Fruit fly (Drosophila melanogaster) whole organism, embryonic: Measurements from ENCODE around the gene CG31189.
A peak's percentile ranks its signal among the peaks of the same experiment; 100 is the strongest.

ENCODE experiments used
- CG10366 ChIP-seq: fragments of 200-800 bp; sonication (Bioruptor generic); IDR thresholded peaks from 2 replicates; pipeline ENCODE4 v1.3.6; 2022; ENCODE audit warnings: missing biosample characterization, missing genetic modification characterization
- CG10431 ChIP-seq: fragments of 200-800 bp; sonication (Bioruptor generic); optimal IDR thresholded peaks from 3 replicates; lab custom pipeline; 2018; ENCODE audit warnings: missing biosample characterization, mild to moderate bottlenecking, missing genetic modification characterization
- CG11456 ChIP-seq: fragments of 200-800 bp; sonication (Bioruptor generic); IDR thresholded peaks from 3 replicates; pipeline ENCODE4 v1.3.6; 2022; ENCODE audit warnings: missing biosample characterization, missing genetic modification characterization
- CG12236 ChIP-seq: fragments of 200-800 bp; sonication (Bioruptor generic); optimal IDR thresholded peaks from 2 replicates; lab custom pipeline; 2016; ENCODE audit warnings: missing biosample characterization, missing genetic modification characterization
- CG12659 ChIP-seq: fragments of 200-800 bp; sonication (Bioruptor generic); optimal IDR thresholded peaks from 3 replicates; lab custom pipeline; 2017; ENCODE audit warnings: mild to moderate bottlenecking, missing biosample characterization, missing genetic modification reagents, missing genetic modification characterization
- CG14014 ChIP-seq: fragments of 200-800 bp; sonication (Bioruptor generic); IDR thresholded peaks from 2 replicates; pipeline ENCODE4 v1.3.6; 2022; ENCODE audit warnings: missing biosample characterization, missing genetic modification characterization
- CG14860 ChIP-seq: fragments of 200-800 bp; sonication (Bioruptor generic); IDR thresholded peaks from 3 replicates; pipeline ENCODE4 v1.3.6; 2022; ENCODE audit warnings: missing biosample characterization, missing genetic modification characterization; ENCODE audit not compliant: partially characterized antibody
- CG15011 ChIP-seq: fragments of 200-800 bp; sonication (Bioruptor generic); optimal IDR thresholded peaks from 3 replicates; lab custom pipeline; 2018; ENCODE audit warnings: missing biosample characterization, mild to moderate bottlenecking, missing genetic modification characterization
- CG17568 ChIP-seq: fragments of 200-800 bp; sonication (Bioruptor generic); optimal IDR thresholded peaks from 2 replicates; lab custom pipeline; 2018; ENCODE audit warnings: missing biosample characterization, mild to moderate bottlenecking, missing genetic modification characterization, moderate library complexity
- CG18011 ChIP-seq: fragments of 200-800 bp; sonication (Bioruptor generic); optimal IDR thresholded peaks from 2 replicates; lab custom pipeline; 2017; ENCODE audit warnings: missing biosample characterization, missing genetic modification characterization, mild to moderate bottlenecking, moderate library complexity, missing genotype
- CG2116 ChIP-seq: fragments of 200-800 bp; sonication (Bioruptor generic); optimal IDR thresholded peaks from 3 replicates; lab custom pipeline; 2018; ENCODE audit warnings: missing biosample characterization, mild to moderate bottlenecking, missing genetic modification characterization
- CG2678 ChIP-seq: fragments of 200-800 bp; sonication (Bioruptor generic); optimal IDR thresholded peaks from 3 replicates; lab custom pipeline; 2019; ENCODE audit warnings: missing biosample characterization, mild to moderate bottlenecking, missing genetic modification characterization, moderate library complexity
- CG3163 ChIP-seq: fragments of 200-800 bp; sonication (Bioruptor generic); optimal IDR thresholded peaks from 3 replicates; lab custom pipeline; 2016; ENCODE audit warnings: missing biosample characterization, missing genetic modification characterization
- CG33213 ChIP-seq: fragments of 200-800 bp; sonication (Bioruptor generic); optimal IDR thresholded peaks from 3 replicates; lab custom pipeline; 2016; ENCODE audit warnings: missing biosample characterization, missing genetic modification characterization
- CG34376 ChIP-seq: fragments of 200-800 bp; sonication (Bioruptor generic); optimal IDR thresholded peaks from 2 replicates; lab custom pipeline; 2018; ENCODE audit warnings: missing biosample characterization, mild to moderate bottlenecking, missing genetic modification characterization
- CG4328 ChIP-seq: fragments of 200-800 bp; sonication (Bioruptor generic); optimal IDR thresholded peaks from 3 replicates; lab custom pipeline; 2017; ENCODE audit warnings: missing biosample characterization, missing genetic modification reagents, missing genetic modification characterization
- CG4730 ChIP-seq: fragments of 200-800 bp; sonication (Bioruptor generic); IDR thresholded peaks from 2 replicates; pipeline ENCODE4 v1.3.6; 2022; ENCODE audit warnings: missing biosample characterization, missing genetic modification characterization
- CG8290 ChIP-seq, 3 experiments: fragments of 200-800 bp; sonication (Bioruptor generic); optimal IDR thresholded peaks; 2 replicates each; lab custom pipeline; 2016 to 2019; ENCODE audit warnings: missing biosample characterization in 3 of 3, missing genetic modification characterization in 3 of 3, mild to moderate bottlenecking in 2 of 3, moderate library complexity in 1 of 3
- CTCF ChIP-seq: fragments of 200-800 bp; sonication (Bioruptor generic); optimal IDR thresholded peaks from 2 replicates; lab custom pipeline; 2017; ENCODE audit warnings: missing biosample characterization, mild to moderate bottlenecking, missing genetic modification characterization, moderate library complexity
- Deaf1 ChIP-seq: fragments of 200-800 bp; optimal IDR thresholded peaks from 3 replicates; lab custom pipeline; 2019; ENCODE audit warnings: missing biosample characterization, mild to moderate bottlenecking, missing genetic modification characterization, moderate library complexity
- Dref ChIP-seq: fragments of 200-800 bp; sonication (Bioruptor generic); IDR thresholded peaks from 2 replicates; pipeline ENCODE4 v1.3.6; 2022; ENCODE audit warnings: missing biosample characterization, missing genetic modification characterization
- Fer2 ChIP-seq: fragments of 200-800 bp; sonication (Bioruptor generic); optimal IDR thresholded peaks from 2 replicates; lab custom pipeline; 2018; ENCODE audit warnings: missing biosample characterization, mild to moderate bottlenecking, missing genetic modification characterization, moderate library complexity
- Gug ChIP-seq: fragments of 200-800 bp; sonication (Bioruptor generic); IDR thresholded peaks from 4 replicates; pipeline ENCODE4 v1.3.6; 2022; ENCODE audit warnings: missing biosample characterization, missing genetic modification characterization
- HLHmδ ChIP-seq: fragments of 200-800 bp; sonication (Bioruptor generic); optimal IDR thresholded peaks from 2 replicates; lab custom pipeline; 2018; ENCODE audit warnings: missing biosample characterization, mild to moderate bottlenecking, missing genetic modification characterization, moderate library complexity
- MTF-1 ChIP-seq: fragments of 200-800 bp; sonication (Bioruptor generic); optimal IDR thresholded peaks from 2 replicates; lab custom pipeline; 2018; ENCODE audit warnings: missing biosample characterization, mild to moderate bottlenecking, missing genetic modification characterization, borderline replicate concordance
- Max ChIP-seq: fragments of 200-800 bp; sonication (Bioruptor generic); optimal IDR thresholded peaks from 2 replicates; lab custom pipeline; 2016; ENCODE audit warnings: missing biosample characterization, mild to moderate bottlenecking, missing genetic modification characterization
- Mes4 ChIP-seq: fragments of 200-800 bp; sonication (Bioruptor generic); optimal IDR thresholded peaks from 2 replicates; lab custom pipeline; 2016; ENCODE audit warnings: missing biosample characterization, missing genetic modification characterization
- NC2β ChIP-seq: fragments of 200-800 bp; sonication (Bioruptor generic); optimal IDR thresholded peaks from 2 replicates; lab custom pipeline; 2016; ENCODE audit warnings: missing biosample characterization, missing genetic modification characterization
- Stat92E ChIP-seq, 3 experiments: fragments of >200 bp in 2 of 3; fragments of 200-800 bp in 1 of 3; sonication (Bioruptor generic) in 1 of 3; optimal IDR thresholded peaks; 2 replicates each; lab custom pipeline; 2017 to 2019; ENCODE audit warnings: missing biosample characterization in 3 of 3, missing genetic modification characterization in 3 of 3, mild to moderate bottlenecking in 1 of 3, moderate library complexity in 1 of 3
- bigmax ChIP-seq: fragments of 200-800 bp; sonication (Bioruptor generic); optimal IDR thresholded peaks from 2 replicates; lab custom pipeline; 2018; ENCODE audit warnings: missing biosample characterization, mild to moderate bottlenecking, missing genetic modification characterization
- dpn ChIP-seq, 2 experiments: fragments of 200-800 bp; sonication (Bioruptor generic); optimal IDR thresholded peaks; 3 replicates each; lab custom pipeline; 2016; ENCODE audit warnings: missing biosample characterization in 2 of 2, missing genetic modification characterization in 2 of 2
- inv ChIP-seq: fragments of 200-800 bp; sonication (Bioruptor generic); IDR thresholded peaks from 2 replicates; pipeline ENCODE4 v1.3.6; 2022; ENCODE audit warnings: missing biosample characterization, missing genetic modification characterization; ENCODE audit not compliant: partially characterized antibody
- lab ChIP-seq: fragments of 200-800 bp; sonication (Bioruptor generic); optimal IDR thresholded peaks from 3 replicates; lab custom pipeline; 2017; ENCODE audit warnings: missing biosample characterization, missing genetic modification characterization, mild to moderate bottlenecking, moderate library complexity, missing genetic modification reagents
- lilli ChIP-seq: fragments of 200-800 bp; sonication (Bioruptor generic); optimal IDR thresholded peaks from 3 replicates; lab custom pipeline; 2016; ENCODE audit warnings: missing biosample characterization, missing genetic modification characterization
- lov ChIP-seq, 2 experiments: fragments of 200-800 bp in 1 of 2; fragments of >200 bp in 1 of 2; sonication (Bioruptor generic) in 1 of 2; IDR thresholded peaks in 1 of 2; optimal IDR thresholded peaks in 1 of 2; 2 replicates in 1 of 2; 3 replicates in 1 of 2; pipeline versions ENCODE4 v1.3.6 to Lab custom; 2017 to 2022; ENCODE audit warnings: missing biosample characterization in 1 of 2, missing genetic modification characterization in 1 of 2
- nerfin-1 ChIP-seq: fragments of 200-800 bp; sonication (Bioruptor generic); optimal IDR thresholded peaks from 3 replicates; lab custom pipeline; 2019; ENCODE audit warnings: missing biosample characterization, mild to moderate bottlenecking, missing genetic modification characterization, moderate library complexity
- nom ChIP-seq: fragments of 200-800 bp; sonication (Bioruptor generic); optimal IDR thresholded peaks from 2 replicates; lab custom pipeline; 2017; ENCODE audit warnings: missing biosample characterization, missing genetic modification characterization, mild to moderate bottlenecking, moderate library complexity, missing genetic modification reagents
- pum ChIP-seq: fragments of 200-800 bp; sonication (Bioruptor generic); optimal IDR thresholded peaks from 2 replicates; lab custom pipeline; 2016; ENCODE audit warnings: missing biosample characterization, missing genetic modification characterization
- row ChIP-seq: fragments of 200-800 bp; sonication (Bioruptor generic); IDR thresholded peaks from 3 replicates; pipeline ENCODE4 v1.3.6; 2022; ENCODE audit warnings: missing biosample characterization, missing genetic modification characterization
- schlank ChIP-seq: fragments of 200-800 bp; sonication (Bioruptor generic); optimal IDR thresholded peaks from 2 replicates; lab custom pipeline; 2018; ENCODE audit warnings: missing biosample characterization, mild to moderate bottlenecking, missing genetic modification characterization
- sisA ChIP-seq: fragments of 200-800 bp; sonication (Bioruptor generic); IDR thresholded peaks from 2 replicates; pipeline ENCODE4 v1.3.6; 2022; ENCODE audit warnings: missing biosample characterization, missing genetic modification characterization
- slbo ChIP-seq: fragments of 200-800 bp; sonication (Bioruptor generic); IDR thresholded peaks from 2 replicates; pipeline ENCODE4 v1.3.6; 2022; ENCODE audit warnings: missing biosample characterization, missing genetic modification characterization
- so ChIP-seq: fragments of 200-800 bp; sonication (Bioruptor generic); IDR thresholded peaks from 3 replicates; pipeline ENCODE4 v1.3.6; 2022; ENCODE audit warnings: missing biosample characterization, missing genetic modification characterization
- stc ChIP-seq: fragments of 200-800 bp; sonication (Bioruptor generic); IDR thresholded peaks from 2 replicates; pipeline ENCODE4 v1.3.6; 2022; ENCODE audit warnings: missing biosample characterization, missing genetic modification characterization
- tna ChIP-seq: fragments of 200-800 bp; sonication (Bioruptor generic); IDR thresholded peaks from 2 replicates; pipeline ENCODE4 v1.3.6; 2022; ENCODE audit warnings: missing biosample characterization, missing genetic modification characterization; ENCODE audit not compliant: partially characterized antibody
- unpg ChIP-seq: fragments of 200-800 bp; sonication (Bioruptor generic); optimal IDR thresholded peaks from 3 replicates; lab custom pipeline; 2018; ENCODE audit warnings: missing biosample characterization, mild to moderate bottlenecking, missing genetic modification characterization, moderate library complexity
- zfh1 ChIP-seq: fragments of 200-800 bp; sonication (Bioruptor generic); IDR thresholded peaks from 3 replicates; pipeline ENCODE4 v1.3.6; 2022; ENCODE audit warnings: missing biosample characterization, missing genetic modification characterization

CG31189 gene

DNA sequence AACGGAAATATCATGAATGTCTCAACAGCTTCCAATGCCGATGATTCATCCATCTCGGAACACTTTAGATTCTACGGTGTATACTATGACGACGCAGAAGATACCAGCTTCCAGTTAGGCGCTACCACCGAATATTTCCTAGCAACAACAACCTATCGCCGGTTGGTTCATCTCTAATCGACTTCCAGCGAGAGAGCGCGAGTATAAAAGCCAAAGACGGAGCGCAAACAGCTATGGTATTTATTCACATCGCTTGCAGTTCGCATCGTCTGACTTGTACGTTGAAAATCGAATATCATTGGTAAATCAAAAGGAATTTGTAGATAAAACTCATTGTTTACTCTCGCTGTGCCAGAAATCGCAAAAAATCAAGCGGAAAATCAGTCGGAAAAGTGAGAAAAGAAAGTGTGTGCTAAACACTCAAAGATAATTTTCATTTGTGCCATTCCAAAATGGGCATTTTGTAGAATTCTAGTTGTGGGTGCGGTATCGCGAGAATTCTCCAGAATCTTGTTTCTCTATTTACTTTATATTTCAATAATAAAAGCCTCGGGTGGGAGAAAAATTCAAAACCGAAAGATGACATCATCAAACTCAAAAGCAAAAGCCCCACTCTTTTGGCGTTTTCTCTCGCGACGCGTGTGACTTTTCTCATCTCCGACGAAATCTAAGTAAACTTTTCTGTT, 19.5 kb upstream of the CG31189 start, which contains the start of gene AnxB9 (continued):
- TF ChIP-seq CG8290 (GFP tag; optimal IDR thresholded peaks at IDR 0.05; lab: Kevin White, UChicago) (peak; percentile 98), CG8290 (tag; optimal IDR thresholded peaks at IDR 0.05; lab: Kevin White, UChicago) (peak in 1 of 2 experiments; percentile 92), pum (GFP tag; lab: Kevin White, UChicago) (no peak), Mes4 (peak; percentile 45), CG12236 (GFP tag; lab: Kevin White, UChicago) (peak; percentile 7), Fer2 (tag; lab: Kevin White, UChicago) (no peak), row (GFP tag; lab: Robert Waterston, UW) (peak; percentile 42; the same call in 2 of the 3 replicates), stc (peak; percentile 50; the same call in 1 of the 2 replicates), schlank (tag; lab: Kevin White, UChicago) (peak; percentile 39), so (GFP tag; lab: Robert Waterston, UW) (0 out of 3 replicates have a peak, but pooled peaks have one; percentile 9), lab (peak; percentile 73), nerfin-1 (tag; lab: Kevin White, UChicago) (peak; percentile 4), CG11456 (GFP tag; lab: Robert Waterston, UW) (peak; percentile 33; the same call in 1 of the 3 replicates), CG2116 (GFP tag; lab: Kevin White, UChicago) (no peak), HLHmδ (peak; percentile 56), lilli (GFP tag; lab: Kevin White, UChicago) (peak; percentile 47), CG33213 (peak; percentile 56), CG14860 (GFP tag; lab: Robert Waterston, UW) (no peak; the same call in 1 of the 3 replicates), CG15011 (GFP tag; lab: Kevin White, UChicago) (no peak), tna (GFP tag; lab: Robert Waterston, UW) (peak; percentile 41), CG10431 (GFP tag; lab: Kevin White, UChicago) (no peak), Max (GFP tag; lab: Kevin White, UChicago) (peak; percentile 18), Gug (0 out of 4 replicates have a peak, but pooled peaks have one; percentile 7), NC2β (peak; percentile 56), MTF-1 (GFP tag; lab: Kevin White, UChicago) (peak; percentile 71), nom (GFP tag; lab: Kevin White, UChicago) (peak; percentile 81), CG18011 (GFP tag; lab: Kevin White, UChicago) (no peak), bigmax (GFP tag; lab: Kevin White, UChicago) (peak; percentile 43), zfh1 (GFP tag; lab: Robert Waterston, UW) (peak; percentile 47; the same call in 2 of the 3 replicates), CG12659 (GFP tag; lab: Kevin White, UChicago) (no peak), CG10366 (GFP tag; lab: Robert Waterston, UW) (no peak), CG17568 (GFP tag; lab: Kevin White, UChicago) (peak; percentile 67), slbo (GFP tag; lab: Robert Waterston, UW) (peak; percentile 43), Deaf1 (tag; lab: Kevin White, UChicago) (peak; percentile 30), inv (GFP tag; lab: Robert Waterston, UW) (no peak), CG2678 (tag; lab: Kevin White, UChicago) (peak; percentile 37), CG14014 (GFP tag; lab: Robert Waterston, UW) (peak; percentile 39; the same call in 1 of the 2 replicates), Dref (GFP tag; lab: Robert Waterston, UW) (peak; percentile 52), sisA (GFP tag; lab: Robert Waterston, UW) (no peak), CG4730 (GFP tag; lab: Robert Waterston, UW) (no peak), CG34376 (peak; percentile 89), CG3163 (GFP tag; lab: Kevin White, UChicago) (peak; percentile 43), CTCF (no peak), lov (optimal IDR thresholded peaks at IDR 0.05; lab: Kevin White, UChicago) (no peak), lov (GFP tag; IDR thresholded peaks at IDR 0.05; lab: Robert Waterston, UW) (0 out of 3 replicates have a peak, but pooled peaks have one; percentile 28), dpn (GFP tag; optimal IDR thresholded peaks at IDR 0.05; lab: Kevin White, UChicago) (peak; percentile 23 to 53), CG4328 (peak; percentile 22), unpg (GFP tag; lab: Kevin White, UChicago) (peak; percentile 28), Stat92E (GFP tag; optimal IDR thresholded peaks at IDR 0.05; lab: Kevin White, UChicago) (peak in 1 of 3 experiments; percentile 37)
